Worm (Caenorhabditis elegans): ENCODE data around the gene srh-18.

The srh-18 gene

DNA sequence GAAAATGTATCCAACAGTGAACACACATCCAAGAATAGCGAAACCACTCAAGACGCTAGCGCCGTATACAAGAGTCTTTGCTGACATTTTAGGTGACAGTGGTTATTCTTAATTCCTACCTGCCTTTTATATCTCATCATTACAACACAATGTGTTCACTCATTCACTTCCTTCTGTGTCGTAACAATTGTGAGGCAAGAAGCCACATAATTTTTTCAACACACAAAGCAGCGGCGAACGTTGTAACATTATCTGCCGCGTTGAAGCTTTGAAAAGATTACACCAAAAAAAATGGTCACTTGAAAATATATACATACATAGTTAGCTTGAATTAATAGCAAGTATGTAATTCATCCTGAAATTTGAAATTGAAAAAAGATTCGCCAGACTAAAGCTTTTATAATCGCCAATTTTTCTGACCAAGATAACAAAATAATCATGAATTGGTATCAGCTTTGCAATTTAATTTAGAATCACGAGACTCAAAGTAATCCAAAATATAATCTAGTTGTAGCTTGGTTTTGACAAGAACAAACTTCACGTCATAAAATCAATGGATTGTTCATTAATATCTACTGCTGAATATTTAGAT lies at the start of gene srh-18, which contains the start of gene col-161:
Gene srh-18, plus strand, starts transcription at position 542 of the 592 bp plus-strand sequence.
Gene col-161, minus strand, starts transcription at position 101 of the 592 bp plus-strand sequence.
- TF ChIP-seq aha-1 (tag) (peak; percentile 33), nhr-42 (GFP tag; IDR thresholded peaks at IDR 0.05) (no peak)

DNA sequence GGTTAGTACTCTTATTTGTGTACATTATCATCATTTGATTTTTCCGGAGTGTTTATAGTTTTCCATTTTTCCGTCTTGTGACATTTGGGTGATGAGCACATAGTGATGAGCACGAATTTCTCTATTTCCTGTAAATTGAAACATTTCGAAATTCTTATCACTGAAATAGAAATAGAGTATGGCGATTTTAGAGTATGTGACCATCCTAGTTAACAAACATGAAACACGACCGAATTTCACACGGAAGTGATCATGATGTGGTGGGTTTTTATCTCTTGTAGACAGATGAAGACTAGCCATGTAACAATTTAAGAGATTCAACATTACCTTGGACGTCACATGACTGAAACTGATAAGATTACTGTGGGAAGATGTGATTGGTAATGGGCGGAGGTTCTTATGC lies 49.0 kb upstream of the srh-18 start:
- TF ChIP-seq daf-12 (tag; optimal IDR thresholded peaks at IDR 0.05) (no peak), lin-15B (tag; optimal IDR thresholded peaks at IDR 0.05) (no peak), tra-1 (GFP tag; IDR thresholded peaks at IDR 0.05) (peak; percentile 64), rbr-2 (tag; optimal IDR thresholded peaks at IDR 0.05) (no peak), nhr-41 (GFP tag; IDR thresholded peaks at IDR 0.05) (no peak), nhr-11 (tag; optimal IDR thresholded peaks at IDR 0.05) (no peak), lin-29 (GFP tag; IDR thresholded peaks at IDR 0.05) (no peak), mxl-3 (GFP tag; optimal IDR thresholded peaks at IDR 0.05) (no peak), mdt-29 (GFP tag; IDR thresholded peaks at IDR 0.05) (0 out of 2 replicates have a peak, but pooled peaks have one; percentile 46), ctbp-1 (GFP tag; IDR thresholded peaks at IDR 0.05) (no peak), ceh-20 (GFP tag; IDR thresholded peaks at IDR 0.05) (no peak), unc-62 (GFP tag; optimal IDR thresholded peaks at IDR 0.05 in 1 of 2) (peak in 1 of 2 experiments; percentile 51), unc-62 (tag; optimal IDR thresholded peaks at IDR 0.05) (no peak), pha-4 (GFP tag; IDR thresholded peaks at IDR 0.05) (no peak; the same call in 1 of the 2 replicates), pha-4 (tag; optimal IDR thresholded peaks at IDR 0.05) (no peak), nhr-6 (tag; optimal IDR thresholded peaks at IDR 0.05) (peak; percentile 56), ztf-11 (tag; optimal IDR thresholded peaks at IDR 0.05) (no peak), ceh-82 (tag; optimal IDR thresholded peaks at IDR 0.05) (no peak), lin-13 (GFP tag; optimal IDR thresholded peaks at IDR 0.05) (no peak), fkh-10 (GFP tag; optimal IDR thresholded peaks at IDR 0.05) (no peak), spr-3 (GFP tag; optimal IDR thresholded peaks at IDR 0.05) (no peak), nhr-111 (GFP tag; optimal IDR thresholded peaks at IDR 0.05) (no peak), nhr-102 (tag; optimal IDR thresholded peaks at IDR 0.05) (peak; percentile 86), mes-2 (tag; optimal IDR thresholded peaks at IDR 0.05; ENCODE audit: poor library complexity, severe bottlenecking) (peak; percentile 21), dmd-8 (GFP tag; IDR thresholded peaks at IDR 0.05) (no peak), cey-2 (tag; optimal IDR thresholded peaks at IDR 0.05; ENCODE audit: borderline replicate concordance, insufficient read depth) (no peak), lir-3 (tag; optimal IDR thresholded peaks at IDR 0.05) (no peak), fos-1 (tag; optimal IDR thresholded peaks at IDR 0.05) (peak; percentile 70), Y75B8A.6 (GFP tag; IDR thresholded peaks at IDR 0.05) (peak; percentile 64; the same call in 1 of the 2 replicates), F37D6.2 (tag; optimal IDR thresholded peaks at IDR 0.05) (no peak), R02D3.7 (tag; optimal IDR thresholded peaks at IDR 0.05) (no peak), lin-1 (GFP tag; IDR thresholded peaks at IDR 0.05) (peak; percentile 66; the same call in 1 of the 2 replicates), jun-1 (tag; optimal IDR thresholded peaks at IDR 0.05) (peak; percentile 41), ceh-32 (tag; optimal IDR thresholded peaks at IDR 0.05; ENCODE audit: poor library complexity) (no peak), F44E2.7 (GFP tag; IDR thresholded peaks at IDR 0.05) (no peak), aly-2 (tag; optimal IDR thresholded peaks at IDR 0.05) (no peak), madf-9 (GFP tag; conservative IDR thresholded peaks at IDR 0.05) (no peak), sdz-12 (GFP tag; optimal IDR thresholded peaks at IDR 0.05) (no peak), ceh-28 (tag; optimal IDR thresholded peaks at IDR 0.05) (no peak), ces-1 (GFP tag; optimal IDR thresholded peaks at IDR 0.05) (no peak), nhr-10 (tag; optimal IDR thresholded peaks at IDR 0.05) (no peak), ceh-44 (GFP tag; IDR thresholded peaks at IDR 0.05) (no peak), hif-1 (tag; optimal IDR thresholded peaks at IDR 0.05) (peak in 1 of 2 experiments; percentile 17), zfp-2 (tag; optimal IDR thresholded peaks at IDR 0.05) (no peak), lin-38 (GFP tag; IDR thresholded peaks at IDR 0.05) (peak; percentile 6; the same call in 1 of the 2 replicates), zip-2 (tag; optimal IDR thresholded peaks at IDR 0.05) (no peak), nhr-77 (tag; optimal IDR thresholded peaks at IDR 0.05) (no peak), ZK337.2 (GFP tag; IDR thresholded peaks at IDR 0.05) (no peak)
